Fruit fly (Drosophila melanogaster): Measurements from ENCODE around the gene Kap-alpha1.

Kap-alpha1 gene

DNA sequence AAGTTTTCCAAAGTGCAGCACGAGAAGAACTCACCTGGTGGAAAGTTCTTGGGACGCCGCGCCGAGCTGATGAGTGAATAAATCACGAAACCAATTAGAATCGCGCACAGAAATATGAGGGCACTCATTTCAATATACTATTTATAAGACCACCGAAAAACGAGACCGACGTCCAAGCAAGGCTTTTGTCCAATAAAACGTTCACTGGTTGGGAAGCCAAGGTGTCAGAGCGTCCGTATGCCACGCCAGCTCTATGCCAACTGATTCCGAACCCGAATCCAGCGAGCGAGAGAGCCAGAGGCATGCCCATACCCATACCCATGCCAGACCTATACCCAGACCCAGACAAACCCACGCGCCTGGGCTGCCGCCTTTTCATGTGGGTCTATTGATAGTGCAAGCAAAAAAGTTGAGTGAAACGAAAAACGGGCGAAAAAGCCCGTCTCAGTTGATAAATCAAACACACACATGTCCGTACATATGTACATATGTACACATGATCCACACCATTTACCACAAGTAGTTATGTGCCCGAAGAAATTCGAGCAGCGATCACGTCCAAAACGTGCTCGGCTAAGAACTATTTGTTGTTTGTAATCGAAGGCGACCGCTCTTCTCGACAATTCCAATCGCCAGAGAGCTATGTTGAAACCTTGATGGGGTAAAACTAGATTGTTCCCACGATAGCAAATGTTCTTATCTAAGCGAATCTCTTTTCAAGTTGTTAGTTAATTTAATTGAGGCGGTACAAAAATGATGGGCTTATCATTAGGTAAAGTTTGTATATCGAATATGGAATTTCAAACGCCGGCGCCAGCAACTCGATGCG, 6.3 kb downstream of the Kap-alpha1 start, which contains the start of gene Cyp305a1 (continued):
- TF ChIP-seq lov (optimal IDR thresholded peaks at IDR 0.05) (no peak), lov (GFP tag; IDR thresholded peaks at IDR 0.05) (0 out of 3 replicates have a peak, but pooled peaks have one; percentile 44), CG16815 (GFP tag; optimal IDR thresholded peaks at IDR 0.05) (no peak), gfzf (GFP tag; optimal IDR thresholded peaks at IDR 0.05) (no peak), CG4854 (GFP tag; optimal IDR thresholded peaks at IDR 0.05) (no peak), Taf1 (GFP tag; IDR thresholded peaks at IDR 0.05) (no peak), Six4 (GFP tag; optimal IDR thresholded peaks at IDR 0.05) (no peak), ems (GFP tag; optimal IDR thresholded peaks at IDR 0.05) (no peak), zf30C (GFP tag; optimal IDR thresholded peaks at IDR 0.05) (no peak), jing (GFP tag; optimal IDR thresholded peaks at IDR 0.05) (no peak), CG3838 (GFP tag; optimal IDR thresholded peaks at IDR 0.05) (no peak), eyg (GFP tag; optimal IDR thresholded peaks at IDR 0.05) (no peak), bab2 (GFP tag; optimal IDR thresholded peaks at IDR 0.05) (no peak), Atf6 (GFP tag; IDR thresholded peaks at IDR 0.05) (no peak), CG9932 (GFP tag; IDR thresholded peaks at IDR 0.05) (no peak), CG12942 (GFP tag; optimal IDR thresholded peaks at IDR 0.05) (no peak), CG3065 (GFP tag; optimal IDR thresholded peaks at IDR 0.05) (no peak), Deaf1 (tag; optimal IDR thresholded peaks at IDR 0.05) (peak; percentile 68), Dbx (GFP tag; IDR thresholded peaks at IDR 0.05) (0 out of 3 replicates have a peak, but pooled peaks have one; percentile 44), pfk (GFP tag; optimal IDR thresholded peaks at IDR 0.05) (peak; percentile 37), CG8388 (GFP tag; optimal IDR thresholded peaks at IDR 0.05) (no peak), CG10431 (GFP tag; optimal IDR thresholded peaks at IDR 0.05) (no peak), wek (GFP tag; optimal IDR thresholded peaks at IDR 0.05) (no peak), CG10959 (GFP tag; IDR thresholded peaks at IDR 0.05) (no peak), odd (GFP tag; optimal IDR thresholded peaks at IDR 0.05) (no peak), pnt (GFP tag; optimal IDR thresholded peaks at IDR 0.05) (no peak), Vsx1 (GFP tag; optimal IDR thresholded peaks at IDR 0.05) (no peak), CG18599 (GFP tag; optimal IDR thresholded peaks at IDR 0.05) (peak; percentile 64), CG14014 (GFP tag; IDR thresholded peaks at IDR 0.05) (peak; percentile 18; the same call in 1 of the 2 replicates), CG12769 (tag; optimal IDR thresholded peaks at IDR 0.05) (no peak), seq (GFP tag; IDR thresholded peaks at IDR 0.05) (no peak), CG13894 (tag; optimal IDR thresholded peaks at IDR 0.05) (peak; percentile 82), sens (GFP tag) (peak; percentile 79), CG2712 (tag; optimal IDR thresholded peaks at IDR 0.05) (no peak), Elba2 (GFP tag; optimal IDR thresholded peaks at IDR 0.05) (no peak), CG12744 (GFP tag; optimal IDR thresholded peaks at IDR 0.05) (no peak), ftz-f1 (GFP tag; optimal IDR thresholded peaks at IDR 0.05) (no peak), Dad (GFP tag; optimal IDR thresholded peaks at IDR 0.05) (no peak), D19A (tag; optimal IDR thresholded peaks at IDR 0.05) (peak; percentile 42), CG6683 (GFP tag; optimal IDR thresholded peaks at IDR 0.05) (no peak), MTF-1 (GFP tag; optimal IDR thresholded peaks at IDR 0.05; ENCODE audit: borderline replicate concordance) (no peak), caup (GFP tag; optimal IDR thresholded peaks at IDR 0.05; ENCODE audit: severe bottlenecking) (peak; percentile 40), chm (GFP tag; IDR thresholded peaks at IDR 0.05) (no peak), chn (GFP tag; optimal IDR thresholded peaks at IDR 0.05) (no peak), Spps (tag; optimal IDR thresholded peaks at IDR 0.05) (no peak), grau (tag; optimal IDR thresholded peaks at IDR 0.05) (no peak), Antp (GFP tag; optimal IDR thresholded peaks at IDR 0.05) (no peak), grn (GFP tag; optimal IDR thresholded peaks at IDR 0.05) (peak; percentile 56), CG17612 (GFP tag; IDR thresholded peaks at IDR 0.05) (no peak), hb (GFP tag; IDR thresholded peaks at IDR 0.05; ENCODE audit: partially characterized antibody) (0 out of 3 replicates have a peak, but pooled peaks have one; percentile 13)

All from whole organism, embryonic.